Fruit fly (Drosophila melanogaster) whole organism, embryonic: ENCODE measurements around the gene borr.
A peak's percentile ranks its signal among the peaks of the same experiment; 100 is the strongest.

ENCODE experiments used
- Atf3 ChIP-seq: fragments of 200-800 bp; sonication (Bioruptor generic); optimal IDR thresholded peaks from 3 replicates; lab custom pipeline; 2016; ENCODE audit warnings: missing biosample characterization, missing genetic modification characterization
- B-H2 ChIP-seq: fragments of 200-800 bp; sonication (Bioruptor generic); optimal IDR thresholded peaks from 2 replicates; lab custom pipeline; 2018; ENCODE audit warnings: missing biosample characterization, mild to moderate bottlenecking, missing genetic modification characterization
- C15 ChIP-seq: fragments of 200-800 bp; sonication (Bioruptor generic); IDR thresholded peaks from 3 replicates; pipeline ENCODE4 v1.3.6; 2022; ENCODE audit warnings: missing biosample characterization, missing genetic modification characterization
- CG12155 ChIP-seq: fragments of 200-800 bp; sonication (Bioruptor generic); optimal IDR thresholded peaks from 3 replicates; lab custom pipeline; 2016; ENCODE audit warnings: missing biosample characterization, missing genetic modification characterization
- CG12299 ChIP-seq: fragments of 200-800 bp; sonication (Bioruptor generic); optimal IDR thresholded peaks from 2 replicates; lab custom pipeline; 2018; ENCODE audit warnings: missing biosample characterization, mild to moderate bottlenecking, missing genetic modification characterization
- CG13624 ChIP-seq: fragments of 200-800 bp; sonication (Bioruptor generic); optimal IDR thresholded peaks from 2 replicates; lab custom pipeline; 2016; ENCODE audit warnings: missing biosample characterization, missing genetic modification characterization
- CG14441 ChIP-seq: fragments of 200-800 bp; sonication (Bioruptor generic); IDR thresholded peaks from 2 replicates; pipeline ENCODE4 v1.3.6; 2022; ENCODE audit warnings: missing biosample characterization, missing genetic modification characterization
- CG15011 ChIP-seq: fragments of 200-800 bp; sonication (Bioruptor generic); optimal IDR thresholded peaks from 3 replicates; lab custom pipeline; 2018; ENCODE audit warnings: missing biosample characterization, mild to moderate bottlenecking, missing genetic modification characterization
- CG1602 ChIP-seq: fragments of 200-800 bp; sonication (Bioruptor generic); optimal IDR thresholded peaks from 3 replicates; lab custom pipeline; 2016; ENCODE audit warnings: missing biosample characterization, missing genetic modification characterization
- CG16815 ChIP-seq: fragments of 200-800 bp; sonication (Bioruptor generic); optimal IDR thresholded peaks from 3 replicates; lab custom pipeline; 2017; ENCODE audit warnings: missing biosample characterization, mild to moderate bottlenecking, missing genetic modification characterization
- CG18011 ChIP-seq: fragments of 200-800 bp; sonication (Bioruptor generic); optimal IDR thresholded peaks from 2 replicates; lab custom pipeline; 2017; ENCODE audit warnings: missing biosample characterization, missing genetic modification characterization, mild to moderate bottlenecking, moderate library complexity, missing genotype
- CG6791 ChIP-seq: fragments of 200-800 bp; sonication (Bioruptor generic); IDR thresholded peaks from 3 replicates; pipeline ENCODE4 v1.3.6; 2022; ENCODE audit warnings: missing biosample characterization, missing genetic modification characterization; ENCODE audit not compliant: partially characterized antibody
- CG7839 ChIP-seq: fragments of 200-800 bp; sonication (Bioruptor generic); optimal IDR thresholded peaks from 3 replicates; lab custom pipeline; 2018; ENCODE audit warnings: missing biosample characterization, mild to moderate bottlenecking, missing genetic modification characterization, moderate library complexity
- Camta ChIP-seq: fragments of 200-800 bp; sonication (Bioruptor generic); optimal IDR thresholded peaks from 2 replicates; lab custom pipeline; 2016; ENCODE audit warnings: missing biosample characterization, missing genetic modification characterization
- Doc3 ChIP-seq: fragments of 200-800 bp; sonication (Bioruptor generic); IDR thresholded peaks from 3 replicates; pipeline ENCODE4 v1.3.6; 2022; ENCODE audit warnings: missing biosample characterization, missing genetic modification characterization; ENCODE audit not compliant: partially characterized antibody
- Drgx ChIP-seq: fragments of 200-800 bp; sonication (Bioruptor generic); IDR thresholded peaks from 2 replicates; pipeline ENCODE4 v1.3.6; 2022; ENCODE audit warnings: missing biosample characterization, missing genetic modification characterization
- Gug ChIP-seq: fragments of 200-800 bp; sonication (Bioruptor generic); IDR thresholded peaks from 4 replicates; pipeline ENCODE4 v1.3.6; 2022; ENCODE audit warnings: missing biosample characterization, missing genetic modification characterization
- HLH4C ChIP-seq: fragments of 200-800 bp; sonication (Bioruptor generic); IDR thresholded peaks from 3 replicates; pipeline ENCODE4 v1.3.6; 2022; ENCODE audit warnings: missing biosample characterization, missing genetic modification characterization; ENCODE audit not compliant: partially characterized antibody
- Lim3 ChIP-seq: fragments of 200-800 bp; sonication (Bioruptor generic); IDR thresholded peaks from 2 replicates; pipeline ENCODE4 v1.3.6; 2022; ENCODE audit warnings: missing biosample characterization, missing genetic modification characterization
- MESR4 ChIP-seq: fragments of 200-800 bp; sonication (Bioruptor generic); optimal IDR thresholded peaks from 2 replicates; lab custom pipeline; 2018; ENCODE audit warnings: missing biosample characterization, mild to moderate bottlenecking, missing genetic modification characterization, moderate library complexity
- Nf-YB ChIP-seq: fragments of 200-800 bp; sonication (Bioruptor generic); optimal IDR thresholded peaks from 3 replicates; lab custom pipeline; 2019; ENCODE audit warnings: missing biosample characterization, mild to moderate bottlenecking, missing genetic modification characterization, moderate library complexity
- Pdp1 ChIP-seq, 2 experiments: fragments of 200-800 bp; sonication (Bioruptor generic); optimal IDR thresholded peaks; 3 replicates each; lab custom pipeline; 2016; ENCODE audit warnings: missing biosample characterization in 2 of 2, missing genetic modification characterization in 2 of 2, mild to moderate bottlenecking in 1 of 2, moderate library complexity in 1 of 2
- Ravus ChIP-seq: fragments of 200-800 bp; sonication (Bioruptor generic); IDR thresholded peaks from 2 replicates; pipeline ENCODE4 v1.3.6; 2022; ENCODE audit warnings: missing biosample characterization, missing genetic modification characterization
- Vsx1 ChIP-seq: fragments of 200-800 bp; sonication (Bioruptor generic); optimal IDR thresholded peaks from 2 replicates; lab custom pipeline; 2017; ENCODE audit warnings: missing biosample characterization, mild to moderate bottlenecking, missing genetic modification characterization, missing genetic modification reagents
- YL-1 ChIP-seq: fragments of 200-800 bp; sonication (Bioruptor generic); optimal IDR thresholded peaks from 3 replicates; lab custom pipeline; 2017; ENCODE audit warnings: missing biosample characterization, mild to moderate bottlenecking, missing genetic modification characterization
- aop ChIP-seq: fragments of 200-800 bp; sonication (Bioruptor generic); IDR thresholded peaks from 2 replicates; pipeline ENCODE4 v1.3.6; 2022; ENCODE audit warnings: missing biosample characterization, missing genetic modification characterization
- caup ChIP-seq: fragments of 200-800 bp; sonication (Bioruptor generic); optimal IDR thresholded peaks from 3 replicates; lab custom pipeline; 2017; ENCODE audit warnings: missing biosample characterization, mild to moderate bottlenecking, missing genetic modification characterization, moderate library complexity; ENCODE audit not compliant: severe bottlenecking
- chm ChIP-seq: fragments of 200-800 bp; sonication (Bioruptor generic); IDR thresholded peaks from 2 replicates; pipeline ENCODE4 v1.3.6; 2022; ENCODE audit warnings: missing biosample characterization, missing genetic modification characterization
- cwo ChIP-seq: fragments of 200-800 bp; sonication (Bioruptor generic); optimal IDR thresholded peaks from 3 replicates; lab custom pipeline; 2017; ENCODE audit warnings: missing biosample characterization, missing genetic modification characterization, mild to moderate bottlenecking, moderate library complexity, missing genetic modification reagents
- dpn ChIP-seq, 2 experiments: fragments of 200-800 bp; sonication (Bioruptor generic); optimal IDR thresholded peaks; 3 replicates each; lab custom pipeline; 2016; ENCODE audit warnings: missing biosample characterization in 2 of 2, missing genetic modification characterization in 2 of 2
- fd3F ChIP-seq: fragments of 200-800 bp; sonication (Bioruptor generic); optimal IDR thresholded peaks from 2 replicates; lab custom pipeline; 2018; ENCODE audit warnings: missing biosample characterization, mild to moderate bottlenecking, missing genetic modification characterization, moderate library complexity
- fd96Cb ChIP-seq: fragments of 200-800 bp; sonication (Bioruptor generic); optimal IDR thresholded peaks from 2 replicates; lab custom pipeline; 2018; ENCODE audit warnings: missing biosample characterization, mild to moderate bottlenecking, missing genetic modification characterization, moderate library complexity
- ftz-f1 ChIP-seq: fragments of 200-800 bp; sonication (Bioruptor generic); optimal IDR thresholded peaks from 2 replicates; lab custom pipeline; 2016; ENCODE audit warnings: missing biosample characterization, missing genetic modification characterization
- gcm ChIP-seq: fragments of 200-800 bp; sonication (Bioruptor generic); optimal IDR thresholded peaks from 2 replicates; lab custom pipeline; 2019; ENCODE audit warnings: missing biosample characterization, mild to moderate bottlenecking, missing genetic modification characterization, moderate library complexity
- gcm2 ChIP-seq: fragments of 200-800 bp; sonication (Bioruptor generic); optimal IDR thresholded peaks from 2 replicates; lab custom pipeline; 2016; ENCODE audit warnings: missing biosample characterization, missing genetic modification characterization
- gro ChIP-seq: fragments of 200-800 bp; sonication (Bioruptor generic); optimal IDR thresholded peaks from 2 replicates; lab custom pipeline; 2016; ENCODE audit warnings: missing biosample characterization, missing genetic modification characterization
- gsb-n ChIP-seq: fragments of 200-800 bp; sonication (Bioruptor generic); optimal IDR thresholded peaks from 3 replicates; lab custom pipeline; 2018; ENCODE audit warnings: missing biosample characterization, mild to moderate bottlenecking, missing genetic modification characterization
- gt ChIP-seq: fragments of 200-800 bp; sonication (Bioruptor generic); IDR thresholded peaks from 2 replicates; pipeline ENCODE4 v1.3.6; 2022; ENCODE audit warnings: missing biosample characterization, missing genetic modification characterization
- her ChIP-seq: fragments of 200-800 bp; sonication (Bioruptor generic); optimal IDR thresholded peaks from 2 replicates; lab custom pipeline; 2016; ENCODE audit warnings: missing biosample characterization, missing genetic modification characterization
- jing ChIP-seq: fragments of 200-800 bp; sonication (Bioruptor generic); optimal IDR thresholded peaks from 2 replicates; lab custom pipeline; 2018; ENCODE audit warnings: missing biosample characterization, mild to moderate bottlenecking, missing genetic modification characterization
- kay ChIP-seq: fragments of 200-800 bp; sonication (Bioruptor generic); optimal IDR thresholded peaks from 2 replicates; lab custom pipeline; 2016; ENCODE audit warnings: missing biosample characterization, missing genetic modification characterization
- kni ChIP-seq: fragments of 200-800 bp; sonication (Bioruptor generic); optimal IDR thresholded peaks from 3 replicates; lab custom pipeline; 2017; ENCODE audit warnings: mild to moderate bottlenecking, missing biosample characterization, missing genetic modification reagents, missing genetic modification characterization
- lab ChIP-seq: fragments of 200-800 bp; sonication (Bioruptor generic); optimal IDR thresholded peaks from 3 replicates; lab custom pipeline; 2017; ENCODE audit warnings: missing biosample characterization, missing genetic modification characterization, mild to moderate bottlenecking, moderate library complexity, missing genetic modification reagents
- mirr ChIP-seq: fragments of 200-800 bp; sonication (Bioruptor generic); optimal IDR thresholded peaks from 3 replicates; lab custom pipeline; 2018; ENCODE audit warnings: missing biosample characterization, mild to moderate bottlenecking, missing genetic modification characterization
- pfk ChIP-seq: fragments of 200-800 bp; sonication (Bioruptor generic); optimal IDR thresholded peaks from 2 replicates; lab custom pipeline; 2018; ENCODE audit warnings: missing biosample characterization, mild to moderate bottlenecking, missing genetic modification characterization, moderate library complexity
- row ChIP-seq: fragments of 200-800 bp; sonication (Bioruptor generic); IDR thresholded peaks from 3 replicates; pipeline ENCODE4 v1.3.6; 2022; ENCODE audit warnings: missing biosample characterization, missing genetic modification characterization
- sc ChIP-seq, 3 experiments: fragments of >200 bp in 2 of 3; fragments of 200-800 bp in 1 of 3; sonication (Bioruptor generic) in 1 of 3; optimal IDR thresholded peaks; 2 replicates in 2 of 3; 3 replicates in 1 of 3; lab custom pipeline; 2017; ENCODE audit warnings: mild to moderate bottlenecking in 1 of 3, missing biosample characterization in 1 of 3, missing genetic modification characterization in 1 of 3, missing genetic modification reagents in 1 of 3
- slbo ChIP-seq: fragments of 200-800 bp; sonication (Bioruptor generic); IDR thresholded peaks from 2 replicates; pipeline ENCODE4 v1.3.6; 2022; ENCODE audit warnings: missing biosample characterization, missing genetic modification characterization

borr gene

DNA sequence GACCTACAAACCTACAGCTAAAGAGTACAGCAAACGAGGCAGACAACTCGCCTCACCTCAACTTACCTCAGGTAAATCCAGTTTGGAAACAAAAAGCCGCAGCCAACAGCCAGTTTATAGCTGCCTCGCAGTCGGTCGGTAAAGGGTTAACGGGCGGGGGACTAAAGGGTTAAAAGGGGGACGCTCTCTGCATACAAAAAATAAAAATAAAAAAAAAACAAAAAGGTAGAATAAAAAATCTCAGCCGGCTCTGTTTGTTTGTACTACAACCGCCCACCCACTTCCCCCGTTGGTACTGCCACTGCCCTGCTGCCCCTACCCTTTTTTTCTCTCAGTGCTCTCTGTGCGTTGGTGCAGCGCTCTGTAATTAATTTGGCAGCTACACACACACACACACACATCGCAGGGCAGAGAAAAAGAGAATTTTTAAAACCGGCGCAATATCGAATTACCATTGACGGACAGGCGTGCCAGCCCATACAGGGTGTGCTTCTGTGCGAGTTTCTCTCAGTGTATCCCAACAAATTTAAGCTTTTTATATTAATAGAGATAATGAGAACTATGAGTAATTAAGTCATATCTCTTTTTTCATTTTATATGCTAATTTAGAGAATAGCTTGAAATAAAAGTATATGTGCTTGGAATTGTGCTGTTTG is 28.4 kb downstream of the borr start (continued):
- peak; percentile 47; the same call in 1 of the 2 replicates for TF ChIP-seq aop (GFP tag; lab: Robert Waterston, UW)
- TF ChIP-seq jing (GFP tag; lab: Kevin White, UChicago): no peak
- no peak for TF ChIP-seq mirr
- peak; percentile 71 for TF ChIP-seq Drgx
- TF ChIP-seq CG14441 (GFP tag; lab: Robert Waterston, UW): peak; percentile 76
- no peak for TF ChIP-seq CG12299 (tag; lab: Kevin White, UChicago)
- no peak for TF ChIP-seq CG15011
- no peak for TF ChIP-seq CG6791 (GFP tag; lab: Robert Waterston, UW)
- peak; percentile 20 for TF ChIP-seq CG7839 (tag; lab: Kevin White, UChicago)
- no peak for TF ChIP-seq Ravus
- no peak for TF ChIP-seq MESR4 (GFP tag; lab: Kevin White, UChicago)
- no peak for TF ChIP-seq Doc3 (GFP tag; lab: Robert Waterston, UW)
- no peak for TF ChIP-seq CG1602 (GFP tag; lab: Kevin White, UChicago)
- no peak for TF ChIP-seq YL-1 (GFP tag; lab: Kevin White, UChicago)
- TF ChIP-seq Nf-YB (GFP tag; lab: Kevin White, UChicago): no peak
- no peak for TF ChIP-seq kay
- no peak for TF ChIP-seq her (GFP tag; lab: Kevin White, UChicago)
- TF ChIP-seq Pdp1 (GFP tag; optimal IDR thresholded peaks at IDR 0.05; lab: Kevin White, UChicago): peak in 1 of 2 experiments; percentile 52
- TF ChIP-seq CG12155: peak; percentile 4
- TF ChIP-seq row: peak; percentile 71
- peak; percentile 5 for TF ChIP-seq CG13624 (GFP tag; lab: Kevin White, UChicago)
- TF ChIP-seq HLH4C: no peak
- TF ChIP-seq Lim3 (GFP tag; lab: Robert Waterston, UW): no peak
- peak; percentile 62 for TF ChIP-seq kni (GFP tag; lab: Kevin White, UChicago)
- peak; percentile 66 for TF ChIP-seq lab (GFP tag; lab: Kevin White, UChicago)
- TF ChIP-seq chm: peak; percentile 82; the same call in 1 of the 2 replicates
- TF ChIP-seq pfk (GFP tag; lab: Kevin White, UChicago): no peak
- peak; percentile 17 for TF ChIP-seq Atf3 (GFP tag; lab: Kevin White, UChicago)
- no peak for TF ChIP-seq fd3F (GFP tag; lab: Kevin White, UChicago)
- no peak for TF ChIP-seq Vsx1 (GFP tag; lab: Kevin White, UChicago)
- no peak for TF ChIP-seq B-H2 (GFP tag; lab: Kevin White, UChicago)
- no peak for TF ChIP-seq gcm2
- peak; percentile 77 for TF ChIP-seq Gug
- TF ChIP-seq caup: peak; percentile 20
- no peak for TF ChIP-seq gro (GFP tag; lab: Kevin White, UChicago)
- no peak for TF ChIP-seq gt (GFP tag; lab: Robert Waterston, UW)
- TF ChIP-seq gsb-n (tag; lab: Kevin White, UChicago): no peak
- TF ChIP-seq sc (optimal IDR thresholded peaks at IDR 0.05; lab: Kevin White, UChicago): no peak
- TF ChIP-seq sc (GFP tag; optimal IDR thresholded peaks at IDR 0.05; lab: Kevin White, UChicago): no peak
- 0 out of 3 replicates have a peak, but pooled peaks have one; percentile 48 for TF ChIP-seq C15
- peak; percentile 6 for TF ChIP-seq cwo (GFP tag; lab: Kevin White, UChicago)
- peak; percentile 79 for TF ChIP-seq slbo (GFP tag; lab: Robert Waterston, UW)
- TF ChIP-seq CG18011 (GFP tag; lab: Kevin White, UChicago): no peak
- TF ChIP-seq CG16815 (GFP tag; lab: Kevin White, UChicago): no peak
- TF ChIP-seq dpn (GFP tag; optimal IDR thresholded peaks at IDR 0.05; lab: Kevin White, UChicago): peak; percentile 34 to 38
- no peak for TF ChIP-seq gcm
- no peak for TF ChIP-seq Camta
- no peak for TF ChIP-seq ftz-f1 (GFP tag; lab: Kevin White, UChicago)
- peak; percentile 3 for TF ChIP-seq fd96Cb (tag; lab: Kevin White, UChicago)
